Fruit fly (Drosophila melanogaster): ENCODE data around the gene dop.

Gene dop

DNA sequence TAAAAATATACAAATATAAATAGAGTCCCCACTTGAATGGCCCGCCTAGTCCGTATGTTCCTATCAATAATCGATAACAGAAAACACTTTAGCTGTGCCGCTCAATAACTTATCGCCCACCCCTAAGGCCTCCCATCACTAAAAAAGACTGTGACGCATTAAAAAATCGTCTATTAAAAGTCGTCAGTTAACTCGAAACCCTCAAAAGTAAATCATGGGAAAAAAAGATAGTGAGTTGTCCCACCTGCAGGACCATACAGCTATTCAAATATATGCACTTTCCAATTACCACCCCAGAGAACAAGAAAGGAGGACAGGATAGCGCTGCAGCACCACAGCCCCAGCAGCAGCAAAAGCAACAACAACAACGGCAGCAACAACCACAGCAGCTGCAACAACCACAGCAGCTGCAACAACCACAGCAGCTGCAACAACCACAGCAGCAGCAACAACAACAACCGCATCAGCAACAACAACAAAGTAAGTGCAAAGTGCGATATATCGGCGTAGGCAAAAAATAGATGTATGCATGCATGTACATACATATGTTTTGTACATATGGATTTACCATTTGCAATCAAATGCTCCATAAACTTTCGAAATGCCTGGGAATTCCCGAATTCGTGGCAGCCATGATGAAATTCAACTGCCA, 11.7 kb upstream of the dop start, which contains the start of gene AGO2 (continued):
- TF ChIP-seq stwl (tag; optimal IDR thresholded peaks at IDR 0.05) (peak; percentile 55), grn (GFP tag; optimal IDR thresholded peaks at IDR 0.05) (no peak), run (tag; optimal IDR thresholded peaks at IDR 0.05) (no peak), BtbVII (GFP tag; optimal IDR thresholded peaks at IDR 0.05) (peak; percentile 9)

DNA sequence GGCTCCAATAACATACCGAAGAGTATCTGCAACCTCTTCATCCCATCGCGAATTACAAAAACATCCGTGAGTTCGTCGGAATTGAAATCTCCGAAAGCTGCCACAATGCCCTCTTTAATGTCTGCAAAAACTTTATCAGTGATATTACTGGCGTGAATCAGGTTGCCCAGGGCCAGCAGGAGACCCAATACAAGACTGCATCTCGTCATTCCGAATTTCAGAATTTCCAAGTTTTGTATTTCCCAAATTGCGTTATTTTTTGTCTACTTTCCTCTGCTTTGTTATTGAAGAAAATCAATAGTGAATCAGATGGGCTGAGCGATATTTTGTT, 3.1 kb upstream of the dop start:
- TF ChIP-seq dati (GFP tag; IDR thresholded peaks at IDR 0.05) (no peak), knrl (GFP tag; IDR thresholded peaks at IDR 0.05; ENCODE audit: partially characterized antibody) (peak; percentile 43; the same call in 1 of the 3 replicates), Fer1 (GFP tag; optimal IDR thresholded peaks at IDR 0.05) (peak; percentile 27), pita (GFP tag; optimal IDR thresholded peaks at IDR 0.05) (no peak), CG6683 (GFP tag; optimal IDR thresholded peaks at IDR 0.05) (no peak), onecut (GFP tag; IDR thresholded peaks at IDR 0.05) (peak; percentile 98), HmgD (GFP tag; optimal IDR thresholded peaks at IDR 0.05) (no peak), Sry-δ (GFP tag; optimal IDR thresholded peaks at IDR 0.05) (peak; percentile 38), tup (GFP tag; optimal IDR thresholded peaks at IDR 0.05) (no peak), MESR4 (GFP tag; optimal IDR thresholded peaks at IDR 0.05) (peak; percentile 80), schlank (tag; optimal IDR thresholded peaks at IDR 0.05) (no peak), HLH4C (GFP tag; IDR thresholded peaks at IDR 0.05; ENCODE audit: partially characterized antibody) (peak; percentile 52; the same call in 1 of the 3 replicates), Lpt (GFP tag; optimal IDR thresholded peaks at IDR 0.05) (no peak), CG12155 (GFP tag; optimal IDR thresholded peaks at IDR 0.05) (no peak), tap (tag; optimal IDR thresholded peaks at IDR 0.05) (no peak), otp (GFP tag; IDR thresholded peaks at IDR 0.05) (no peak), tin (GFP tag; optimal IDR thresholded peaks at IDR 0.05) (no peak), CG10543 (GFP tag; optimal IDR thresholded peaks at IDR 0.05) (no peak), Gug (GFP tag; IDR thresholded peaks at IDR 0.05) (no peak), sens (GFP tag) (no peak), nerfin-2 (GFP tag; IDR thresholded peaks at IDR 0.05; ENCODE audit: partially characterized antibody) (peak; percentile 28; the same call in 1 of the 2 replicates), Bgb (GFP tag; IDR thresholded peaks at IDR 0.05; ENCODE audit: partially characterized antibody) (peak; percentile 61), Doc3 (GFP tag; IDR thresholded peaks at IDR 0.05; ENCODE audit: partially characterized antibody) (peak; percentile 27; the same call in 1 of the 3 replicates), CG7963 (GFP tag; IDR thresholded peaks at IDR 0.05; ENCODE audit: partially characterized antibody) (peak; percentile 50; the same call in 1 of the 3 replicates), gt (GFP tag; IDR thresholded peaks at IDR 0.05) (no peak), Sox102F (GFP tag; optimal IDR thresholded peaks at IDR 0.05) (no peak), CG1603 (tag; optimal IDR thresholded peaks at IDR 0.05) (peak; percentile 30), seq (GFP tag; IDR thresholded peaks at IDR 0.05) (no peak), wdn (GFP tag; IDR thresholded peaks at IDR 0.05) (no peak), hb (GFP tag; IDR thresholded peaks at IDR 0.05; ENCODE audit: partially characterized antibody) (0 out of 3 replicates have a peak, but pooled peaks have one; percentile 7), Myb (GFP tag; optimal IDR thresholded peaks at IDR 0.05) (no peak), gce (GFP tag; IDR thresholded peaks at IDR 0.05) (0 out of 3 replicates have a peak, but pooled peaks have one; percentile 6), chinmo (GFP tag; IDR thresholded peaks at IDR 0.05; ENCODE audit: partially characterized antibody) (0 out of 4 replicates have a peak, but pooled peaks have one; percentile 72), H2.0 (GFP tag; IDR thresholded peaks at IDR 0.05) (no peak), ken (GFP tag; IDR thresholded peaks at IDR 0.05) (no peak), HLH3B (GFP tag; IDR thresholded peaks at IDR 0.05) (no peak), ac (GFP tag; optimal IDR thresholded peaks at IDR 0.05) (no peak)

Measured in whole organism, embryonic.